Fruit fly (Drosophila melanogaster): Measurements from ENCODE around the gene CG13692.

CG13692 gene

DNA sequence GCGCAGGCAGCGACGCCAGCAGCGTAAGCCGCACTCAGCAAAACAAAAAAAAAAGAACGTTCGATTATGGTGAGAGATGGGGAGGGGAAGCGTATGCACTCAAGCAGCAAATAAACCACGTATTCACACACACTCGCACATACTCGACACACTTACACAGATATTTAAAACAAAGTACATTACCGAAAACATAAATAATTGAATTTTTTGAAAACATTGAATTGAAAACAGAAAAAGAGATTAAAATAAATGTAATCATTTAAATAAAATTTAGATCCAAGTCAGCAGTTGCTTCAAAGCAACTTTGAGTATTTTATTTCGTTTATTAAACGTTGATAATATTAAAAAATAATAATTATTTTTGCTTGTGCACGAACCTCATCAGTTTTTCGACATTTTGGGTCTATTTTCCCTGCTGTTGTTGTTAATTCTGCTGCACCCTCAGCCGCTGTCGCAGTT is 49.5 kb downstream of the CG13692 start:
- TF ChIP-seq CG11398 (GFP tag; optimal IDR thresholded peaks at IDR 0.05) (no peak), CG11456 (GFP tag; IDR thresholded peaks at IDR 0.05) (no peak), gce (GFP tag; IDR thresholded peaks at IDR 0.05) (no peak), CG18619 (GFP tag; optimal IDR thresholded peaks at IDR 0.05) (peak; percentile 26), luna (GFP tag; optimal IDR thresholded peaks at IDR 0.05) (no peak), yki (optimal IDR thresholded peaks at IDR 0.05) (no peak), CG6765 (GFP tag; optimal IDR thresholded peaks at IDR 0.05) (no peak), Fer2 (tag; optimal IDR thresholded peaks at IDR 0.05) (peak; percentile 20), CG12219 (GFP tag; optimal IDR thresholded peaks at IDR 0.05) (no peak), CG13424 (tag; optimal IDR thresholded peaks at IDR 0.05) (peak; percentile 78), HLH54F (GFP tag; optimal IDR thresholded peaks at IDR 0.05) (no peak), HmgD (GFP tag; optimal IDR thresholded peaks at IDR 0.05) (no peak), CG4424 (GFP tag; optimal IDR thresholded peaks at IDR 0.05) (peak; percentile 46), CG2889 (GFP tag; IDR thresholded peaks at IDR 0.05) (no peak), CG7271 (tag; optimal IDR thresholded peaks at IDR 0.05) (no peak), Lhr (GFP tag; optimal IDR thresholded peaks at IDR 0.05) (no peak), Deaf1 (tag; optimal IDR thresholded peaks at IDR 0.05) (no peak), mirr (GFP tag; optimal IDR thresholded peaks at IDR 0.05) (no peak), sob (GFP tag; IDR thresholded peaks at IDR 0.05) (no peak), CG10654 (GFP tag; optimal IDR thresholded peaks at IDR 0.05) (peak; percentile 39), Ada2b (GFP tag; IDR thresholded peaks at IDR 0.05) (no peak), CG2875 (GFP tag; optimal IDR thresholded peaks at IDR 0.05) (peak; percentile 45), CG5245 (GFP tag; optimal IDR thresholded peaks at IDR 0.05) (no peak), tx (GFP tag; optimal IDR thresholded peaks at IDR 0.05) (no peak), zf30C (GFP tag; optimal IDR thresholded peaks at IDR 0.05) (peak; percentile 9), CG17359 (tag; optimal IDR thresholded peaks at IDR 0.05) (peak; percentile 81), CG34422 (GFP tag; IDR thresholded peaks at IDR 0.05) (no peak), CG17829 (tag; optimal IDR thresholded peaks at IDR 0.05) (peak; percentile 35), CG33557 (GFP tag; optimal IDR thresholded peaks at IDR 0.05) (no peak), lmd (GFP tag; IDR thresholded peaks at IDR 0.05) (no peak; the same call in 1 of the 2 replicates), sug (tag; optimal IDR thresholded peaks at IDR 0.05) (no peak), Nf-YB (GFP tag; optimal IDR thresholded peaks at IDR 0.05) (peak; percentile 34), TFAM (GFP tag; optimal IDR thresholded peaks at IDR 0.05) (no peak), Dll (GFP tag; IDR thresholded peaks at IDR 0.05; ENCODE audit: partially characterized antibody) (no peak), so (GFP tag; IDR thresholded peaks at IDR 0.05) (no peak), CG10321 (GFP tag; IDR thresholded peaks at IDR 0.05) (no peak), CG6175 (GFP tag; IDR thresholded peaks at IDR 0.05) (no peak), pum (GFP tag; optimal IDR thresholded peaks at IDR 0.05) (no peak), Hr51 (GFP tag; optimal IDR thresholded peaks at IDR 0.05) (peak in 1 of 2 experiments; percentile 83), p53 (GFP tag; optimal IDR thresholded peaks at IDR 0.05) (no peak), sd (tag; optimal IDR thresholded peaks at IDR 0.05) (no peak), CG1233 (GFP tag; optimal IDR thresholded peaks at IDR 0.05) (no peak), CG10462 (GFP tag; optimal IDR thresholded peaks at IDR 0.05) (no peak), CG8359 (GFP tag; optimal IDR thresholded peaks at IDR 0.05; ENCODE audit: borderline replicate concordance) (no peak), ro (GFP tag; IDR thresholded peaks at IDR 0.05) (no peak), Dbx (GFP tag; IDR thresholded peaks at IDR 0.05) (no peak), CG4360 (GFP tag; IDR thresholded peaks at IDR 0.05) (no peak), nom (GFP tag; optimal IDR thresholded peaks at IDR 0.05) (no peak), BtbVII (GFP tag; optimal IDR thresholded peaks at IDR 0.05) (peak; percentile 59), CG10431 (GFP tag; optimal IDR thresholded peaks at IDR 0.05) (no peak), Dek (tag; optimal IDR thresholded peaks at IDR 0.05) (peak; percentile 19), trem (tag; optimal IDR thresholded peaks at IDR 0.05) (peak; percentile 47)

Measured in whole organism, embryonic.